Fruit fly (Drosophila melanogaster): ENCODE results near the gene CG18547.

Gene CG18547

dm6 chr3R:11948903-11949358 lies 31.3 kb downstream of the CG18547 start, which contains the start of gene Cad87A (continued):
- TF ChIP-seq ftz-f1 (GFP tag; optimal IDR thresholded peaks at IDR 0.05) (peak; percentile 60), CG2889 (GFP tag; IDR thresholded peaks at IDR 0.05) (no peak), CG9609 (GFP tag; optimal IDR thresholded peaks at IDR 0.05) (no peak), luna (GFP tag; optimal IDR thresholded peaks at IDR 0.05) (no peak), ase (GFP tag; IDR thresholded peaks at IDR 0.05) (no peak), Side (GFP tag; optimal IDR thresholded peaks at IDR 0.05) (peak; percentile 47), CG17802 (tag; optimal IDR thresholded peaks at IDR 0.05) (no peak), Ets65A (GFP tag) (no peak), hkb (optimal IDR thresholded peaks at IDR 0.05) (no peak), hkb (GFP tag; IDR thresholded peaks at IDR 0.05) (no peak), CG2199 (GFP tag; IDR thresholded peaks at IDR 0.05) (no peak), Dll (GFP tag; IDR thresholded peaks at IDR 0.05; ENCODE audit: partially characterized antibody) (no peak), nmo (GFP tag; optimal IDR thresholded peaks at IDR 0.05) (no peak), kah (GFP tag; optimal IDR thresholded peaks at IDR 0.05) (peak; percentile 97), CG12299 (tag; optimal IDR thresholded peaks at IDR 0.05) (peak; percentile 57), inv (GFP tag; IDR thresholded peaks at IDR 0.05; ENCODE audit: partially characterized antibody) (no peak), B-H1 (GFP tag; IDR thresholded peaks at IDR 0.05) (no peak), CG31441 (GFP tag; IDR thresholded peaks at IDR 0.05) (no peak), oc (tag; optimal IDR thresholded peaks at IDR 0.05) (peak; percentile 45), p53 (GFP tag; optimal IDR thresholded peaks at IDR 0.05) (peak; percentile 57), Adf1 (GFP tag; IDR thresholded peaks at IDR 0.05) (no peak), da (GFP tag; optimal IDR thresholded peaks at IDR 0.05) (no peak), CG10274 (GFP tag; optimal IDR thresholded peaks at IDR 0.05) (no peak), dmrt99B (tag; optimal IDR thresholded peaks at IDR 0.05) (no peak), Hmr (GFP tag; optimal IDR thresholded peaks at IDR 0.05) (no peak), seq (GFP tag; IDR thresholded peaks at IDR 0.05) (no peak), dati (GFP tag; IDR thresholded peaks at IDR 0.05) (no peak), danr (GFP tag; IDR thresholded peaks at IDR 0.05) (no peak), CG14667 (GFP tag; IDR thresholded peaks at IDR 0.05) (no peak), Mad (GFP tag; optimal IDR thresholded peaks at IDR 0.05) (no peak), Dip2 (GFP tag; IDR thresholded peaks at IDR 0.05) (no peak), CG3407 (GFP tag; optimal IDR thresholded peaks at IDR 0.05) (peak; percentile 14), Sox102F (GFP tag; optimal IDR thresholded peaks at IDR 0.05) (no peak), rib (GFP tag; IDR thresholded peaks at IDR 0.05) (no peak), CG10979 (tag; optimal IDR thresholded peaks at IDR 0.05) (no peak), cad (GFP tag; optimal IDR thresholded peaks at IDR 0.05) (no peak), tin (GFP tag; optimal IDR thresholded peaks at IDR 0.05) (no peak), CG18599 (GFP tag; optimal IDR thresholded peaks at IDR 0.05) (peak; percentile 47), al (GFP tag; IDR thresholded peaks at IDR 0.05) (no peak), CG10431 (GFP tag; optimal IDR thresholded peaks at IDR 0.05) (no peak), NK7.1 (GFP tag; optimal IDR thresholded peaks at IDR 0.05) (peak; percentile 7), sim (GFP tag; IDR thresholded peaks at IDR 0.05) (no peak), CG6254 (GFP tag; optimal IDR thresholded peaks at IDR 0.05) (no peak), HLH4C (GFP tag; IDR thresholded peaks at IDR 0.05; ENCODE audit: partially characterized antibody) (no peak), stwl (tag; optimal IDR thresholded peaks at IDR 0.05) (peak; percentile 53), CG7786 (GFP tag; optimal IDR thresholded peaks at IDR 0.05) (no peak), CG10147 (GFP tag; optimal IDR thresholded peaks at IDR 0.05) (no peak), bcd (GFP tag; optimal IDR thresholded peaks at IDR 0.05) (no peak), CG1529 (GFP tag; optimal IDR thresholded peaks at IDR 0.05) (no peak), CG31388 (GFP tag; optimal IDR thresholded peaks at IDR 0.05) (no peak), B-H2 (GFP tag; optimal IDR thresholded peaks at IDR 0.05) (peak; percentile 6), Gsc (GFP tag; IDR thresholded peaks at IDR 0.05) (no peak), gcm (GFP tag; optimal IDR thresholded peaks at IDR 0.05) (no peak)
